Fruit fly (Drosophila melanogaster): Measurements from ENCODE around the gene PGRP-LE.

- no peak for TF ChIP-seq Clk (GFP tag; optimal IDR thresholded peaks at IDR 0.05)
- TF ChIP-seq cic (GFP tag; optimal IDR thresholded peaks at IDR 0.05), result no peak
- TF ChIP-seq CG7101 (tag; optimal IDR thresholded peaks at IDR 0.05), result no peak
- TF ChIP-seq CG11617 (GFP tag; optimal IDR thresholded peaks at IDR 0.05), result no peak
- peak; percentile 45 for TF ChIP-seq kay (GFP tag; ENCODE audit: borderline replicate concordance)
These were observed 42.4 kb downstream of the PGRP-LE start for dm6 chrX:15761298-15761640.

Measured in whole organism, adult.